In the genomic region with DNA sequence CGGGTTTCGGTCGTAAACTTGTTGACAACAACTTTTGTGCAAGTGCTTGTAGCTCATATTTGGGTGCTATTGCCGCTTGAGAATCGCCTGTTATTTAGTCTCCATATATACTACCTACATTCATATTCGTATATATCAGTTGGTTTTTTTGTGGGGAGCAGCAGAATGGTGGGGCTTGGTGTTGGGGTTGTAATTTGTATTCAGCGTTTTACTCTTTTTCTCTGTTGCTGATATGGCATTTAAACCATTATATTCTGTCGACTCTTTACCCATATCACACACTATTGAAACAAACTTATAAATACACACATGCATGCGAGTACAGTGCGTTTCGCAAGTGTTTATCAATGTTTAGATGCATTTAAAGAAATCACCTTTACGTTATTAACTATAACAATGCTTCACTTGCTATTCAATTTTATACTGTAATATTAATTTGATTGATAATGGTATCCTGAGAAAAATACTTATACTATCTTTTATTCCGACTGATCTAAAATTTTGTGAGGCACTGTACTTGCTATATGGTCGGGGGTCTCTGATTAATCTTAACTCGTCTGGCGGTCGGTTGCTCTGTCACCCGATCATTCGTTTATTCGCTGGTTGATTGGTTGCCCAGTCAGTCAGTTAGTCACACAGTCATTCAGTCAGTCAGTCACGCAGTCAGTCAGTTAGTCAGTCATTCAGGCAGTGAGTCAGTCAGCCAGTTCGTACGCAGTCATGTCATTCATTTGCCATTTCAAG, we compare ENCODE assay signal across 1 fruit fly cellular context.
TF ChIP-seq lines count a peak whose summit lies in the region.

No protein-coding gene starts in this region.

TF ChIP-seq in whole organism, embryonic, 481 proteins besides CTCF, POLR2A, EP300 and RAD21 (continued from another document and continues in another):
- TF ChIP-seq pros (GFP tag; optimal IDR thresholded peaks at IDR 0.05; lab: Kevin White, UChicago) (no peak), Vsx1 (GFP tag; optimal IDR thresholded peaks at IDR 0.05; lab: Kevin White, UChicago) (peak; percentile 67), HLH3B (GFP tag; IDR thresholded peaks at IDR 0.05; lab: Robert Waterston, UW) (peak; percentile 87), CG7372 (GFP tag; IDR thresholded peaks at IDR 0.05; lab: Robert Waterston, UW) (peak; percentile 84), sr (GFP tag; IDR thresholded peaks at IDR 0.05; lab: Robert Waterston, UW) (no peak; the same call in 2 of the 3 replicates), CG6854 (GFP tag; optimal IDR thresholded peaks at IDR 0.05; lab: Kevin White, UChicago) (peak; percentile 81), CG8765 (GFP tag; IDR thresholded peaks at IDR 0.05; lab: Robert Waterston, UW) (peak; percentile 48; the same call in 1 of the 2 replicates), vfl (GFP tag; optimal IDR thresholded peaks at IDR 0.05; lab: Kevin White, UChicago) (peak; percentile 8), gro (GFP tag; optimal IDR thresholded peaks at IDR 0.05; lab: Kevin White, UChicago) (peak; percentile 67), Ets97D (GFP tag; optimal IDR thresholded peaks at IDR 0.05; lab: Kevin White, UChicago) (no peak), eyg (GFP tag; optimal IDR thresholded peaks at IDR 0.05; lab: Kevin White, UChicago) (peak; percentile 46), CG2116 (GFP tag; optimal IDR thresholded peaks at IDR 0.05; lab: Kevin White, UChicago) (peak; percentile 9), wdn (GFP tag; IDR thresholded peaks at IDR 0.05; lab: Robert Waterston, UW) (peak; percentile 79), CG2202 (tag; optimal IDR thresholded peaks at IDR 0.05; lab: Kevin White, UChicago) (peak; percentile 47), CG7745 (tag; optimal IDR thresholded peaks at IDR 0.05; lab: Kevin White, UChicago) (no peak), shn (GFP tag; optimal IDR thresholded peaks at IDR 0.05; lab: Kevin White, UChicago) (peak; percentile 19), YL-1 (GFP tag; optimal IDR thresholded peaks at IDR 0.05; lab: Kevin White, UChicago) (peak; percentile 4), al (GFP tag; IDR thresholded peaks at IDR 0.05; lab: Robert Waterston, UW) (peak; percentile 77), CG12299 (tag; optimal IDR thresholded peaks at IDR 0.05; lab: Kevin White, UChicago) (peak; percentile 70), kay (GFP tag; optimal IDR thresholded peaks at IDR 0.05; lab: Kevin White, UChicago) (peak; percentile 83), CG32532 (GFP tag; IDR thresholded peaks at IDR 0.05; lab: Robert Waterston, UW) (peak; percentile 93), CG2712 (tag; optimal IDR thresholded peaks at IDR 0.05; lab: Kevin White, UChicago) (peak; percentile 90), CG8478 (optimal IDR thresholded peaks at IDR 0.05; lab: Kevin White, UChicago) (no peak), CG7928 (GFP tag; optimal IDR thresholded peaks at IDR 0.05; lab: Kevin White, UChicago) (peak; percentile 56), kni (GFP tag; optimal IDR thresholded peaks at IDR 0.05; lab: Kevin White, UChicago) (no peak), Mes4 (GFP tag; optimal IDR thresholded peaks at IDR 0.05; lab: Kevin White, UChicago) (peak; percentile 32), jigr1 (GFP tag; IDR thresholded peaks at IDR 0.05; lab: Robert Waterston, UW) (peak; percentile 73; the same call in 2 of the 3 replicates), CG18619 (GFP tag; optimal IDR thresholded peaks at IDR 0.05; lab: Kevin White, UChicago) (peak; percentile 87), TFAM (GFP tag; optimal IDR thresholded peaks at IDR 0.05; lab: Kevin White, UChicago) (no peak), CG9727 (GFP tag; optimal IDR thresholded peaks at IDR 0.05; lab: Kevin White, UChicago) (peak; percentile 86), fd3F (GFP tag; optimal IDR thresholded peaks at IDR 0.05; lab: Kevin White, UChicago) (peak; percentile 86), inv (GFP tag; IDR thresholded peaks at IDR 0.05; lab: Robert Waterston, UW; ENCODE audit: partially characterized antibody) (no peak), Rfx (GFP tag; IDR thresholded peaks at IDR 0.05; lab: Robert Waterston, UW) (peak; percentile 91), CG2129 (GFP tag; IDR thresholded peaks at IDR 0.05; lab: Robert Waterston, UW; ENCODE audit: partially characterized antibody) (no peak), CG2120 (GFP tag; optimal IDR thresholded peaks at IDR 0.05; lab: Kevin White, UChicago) (peak; percentile 96), Fer3 (tag; optimal IDR thresholded peaks at IDR 0.05; lab: Kevin White, UChicago) (peak; percentile 93), bowl (GFP tag; IDR thresholded peaks at IDR 0.05; lab: Robert Waterston, UW) (peak; percentile 66; the same call in 1 of the 2 replicates), Hr3 (GFP tag; optimal IDR thresholded peaks at IDR 0.05; lab: Kevin White, UChicago) (peak; percentile 79), CG14667 (GFP tag; IDR thresholded peaks at IDR 0.05; lab: Robert Waterston, UW) (no peak; the same call in 1 of the 2 replicates), CG18011 (GFP tag; optimal IDR thresholded peaks at IDR 0.05; lab: Kevin White, UChicago) (peak; percentile 55), klu (GFP tag; IDR thresholded peaks at IDR 0.05; lab: Robert Waterston, UW) (peak; percentile 71; the same call in 1 of the 2 replicates), fd64A (GFP tag; optimal IDR thresholded peaks at IDR 0.05; lab: Kevin White, UChicago) (peak; percentile 63), CG12236 (GFP tag; optimal IDR thresholded peaks at IDR 0.05; lab: Kevin White, UChicago) (peak; percentile 5), Hr78 (GFP tag; optimal IDR thresholded peaks at IDR 0.05; lab: Kevin White, UChicago) (peak in 1 of 2 experiments; percentile 57), pzg (GFP tag; optimal IDR thresholded peaks at IDR 0.05; lab: Kevin White, UChicago) (peak; percentile 5), CG3065 (GFP tag; optimal IDR thresholded peaks at IDR 0.05; lab: Kevin White, UChicago) (peak; percentile 34), CG34376 (GFP tag; optimal IDR thresholded peaks at IDR 0.05; lab: Kevin White, UChicago) (peak; percentile 75), Doc3 (GFP tag; IDR thresholded peaks at IDR 0.05; lab: Robert Waterston, UW; ENCODE audit: partially characterized antibody) (no peak), sim (GFP tag; IDR thresholded peaks at IDR 0.05; lab: Robert Waterston, UW) (peak; percentile 60; the same call in 1 of the 2 replicates), Adf1 (GFP tag; IDR thresholded peaks at IDR 0.05; lab: Robert Waterston, UW) (peak; percentile 73), CG11093 (GFP tag; IDR thresholded peaks at IDR 0.05; lab: Robert Waterston, UW) (0 out of 3 replicates have a peak, but pooled peaks have one; percentile 33), dimm (GFP tag; IDR thresholded peaks at IDR 0.05; lab: Robert Waterston, UW) (peak; percentile 29; the same call in 1 of the 2 replicates), wor (GFP tag; IDR thresholded peaks at IDR 0.05; lab: Robert Waterston, UW) (peak; percentile 39; the same call in 1 of the 2 replicates), CG17912 (GFP tag; optimal IDR thresholded peaks at IDR 0.05; lab: Kevin White, UChicago) (no peak), dm (GFP tag; optimal IDR thresholded peaks at IDR 0.05; lab: Kevin White, UChicago) (peak; percentile 22), Hmr (GFP tag; optimal IDR thresholded peaks at IDR 0.05; lab: Kevin White, UChicago) (peak; percentile 95), sc (optimal IDR thresholded peaks at IDR 0.05; lab: Kevin White, UChicago) (no peak), sc (GFP tag; optimal IDR thresholded peaks at IDR 0.05; lab: Kevin White, UChicago) (peak; percentile 48), NFAT (GFP tag; IDR thresholded peaks at IDR 0.05; lab: Robert Waterston, UW) (peak; percentile 81), NC2α (GFP tag; optimal IDR thresholded peaks at IDR 0.05; lab: Kevin White, UChicago) (no peak), Myb (GFP tag; optimal IDR thresholded peaks at IDR 0.05; lab: Kevin White, UChicago) (peak; percentile 63), Optix (GFP tag; IDR thresholded peaks at IDR 0.05; lab: Robert Waterston, UW) (0 out of 3 replicates have a peak, but pooled peaks have one; percentile 12), abd-A (tag; optimal IDR thresholded peaks at IDR 0.05; lab: Kevin White, UChicago) (peak; percentile 32), crc (GFP tag; optimal IDR thresholded peaks at IDR 0.05; lab: Kevin White, UChicago) (peak; percentile 55), Lim3 (GFP tag; IDR thresholded peaks at IDR 0.05; lab: Robert Waterston, UW) (no peak), nerfin-2 (GFP tag; IDR thresholded peaks at IDR 0.05; lab: Robert Waterston, UW; ENCODE audit: partially characterized antibody) (no peak), C15 (GFP tag; IDR thresholded peaks at IDR 0.05; lab: Robert Waterston, UW) (peak; percentile 61; the same call in 1 of the 3 replicates), CG17829 (tag; optimal IDR thresholded peaks at IDR 0.05; lab: Kevin White, UChicago) (peak; percentile 83), CG14014 (GFP tag; IDR thresholded peaks at IDR 0.05; lab: Robert Waterston, UW) (peak; percentile 88), pnt (GFP tag; optimal IDR thresholded peaks at IDR 0.05; lab: Kevin White, UChicago) (peak; percentile 46), Hr51 (GFP tag; optimal IDR thresholded peaks at IDR 0.05; lab: Kevin White, UChicago) (peak; percentile 25 to 90), Atf3 (GFP tag; optimal IDR thresholded peaks at IDR 0.05; lab: Kevin White, UChicago) (peak; percentile 23), nom (GFP tag; optimal IDR thresholded peaks at IDR 0.05; lab: Kevin White, UChicago) (peak; percentile 90), D19A (tag; optimal IDR thresholded peaks at IDR 0.05; lab: Kevin White, UChicago) (peak; percentile 83), CG17385 (GFP tag; optimal IDR thresholded peaks at IDR 0.05; lab: Kevin White, UChicago) (peak; percentile 86), sna (GFP tag; IDR thresholded peaks at IDR 0.05; lab: Robert Waterston, UW; ENCODE audit: partially characterized antibody) (no peak), CG18262 (tag; optimal IDR thresholded peaks at IDR 0.05; lab: Kevin White, UChicago) (peak; percentile 83), CG1024 (GFP tag; IDR thresholded peaks at IDR 0.05; lab: Robert Waterston, UW) (no peak), CG8924 (tag; optimal IDR thresholded peaks at IDR 0.05; lab: Kevin White, UChicago) (peak; percentile 93), tll (GFP tag; optimal IDR thresholded peaks at IDR 0.05; lab: Kevin White, UChicago) (peak in 1 of 2 experiments; percentile 4), bcd (GFP tag; optimal IDR thresholded peaks at IDR 0.05; lab: Kevin White, UChicago) (peak; percentile 83), CG30020 (tag; optimal IDR thresholded peaks at IDR 0.05; lab: Kevin White, UChicago) (peak; percentile 37), tna (GFP tag; IDR thresholded peaks at IDR 0.05; lab: Robert Waterston, UW; ENCODE audit: partially characterized antibody) (no peak), NC2β (GFP tag; optimal IDR thresholded peaks at IDR 0.05; lab: Kevin White, UChicago) (peak; percentile 52), bab2 (GFP tag; optimal IDR thresholded peaks at IDR 0.05; lab: Kevin White, UChicago) (peak; percentile 70), Sox102F (GFP tag; optimal IDR thresholded peaks at IDR 0.05; lab: Kevin White, UChicago) (peak; percentile 87), org-1 (GFP tag; optimal IDR thresholded peaks at IDR 0.05; lab: Kevin White, UChicago) (peak; percentile 89), CG30403 (GFP tag; optimal IDR thresholded peaks at IDR 0.05; lab: Kevin White, UChicago) (peak; percentile 79), E2f2 (GFP tag; IDR thresholded peaks at IDR 0.05; lab: Robert Waterston, UW) (peak; percentile 70), ERR (GFP tag; optimal IDR thresholded peaks at IDR 0.05; lab: Kevin White, UChicago) (peak; percentile 46), eve (GFP tag; optimal IDR thresholded peaks at IDR 0.05; lab: Kevin White, UChicago) (peak in 1 of 2 experiments; percentile 62), croc (GFP tag; conservative IDR thresholded peaks at IDR 0.05; lab: Robert Waterston, UW) (peak; percentile 46; the same call in 2 of the 3 replicates), CG15514 (GFP tag; optimal IDR thresholded peaks at IDR 0.05; lab: Kevin White, UChicago) (peak; percentile 83), Dip2 (GFP tag; IDR thresholded peaks at IDR 0.05; lab: Robert Waterston, UW) (no peak), cwo (GFP tag; optimal IDR thresholded peaks at IDR 0.05; lab: Kevin White, UChicago) (peak; percentile 94), H2.0 (GFP tag; IDR thresholded peaks at IDR 0.05; lab: Robert Waterston, UW) (peak; percentile 79), CG6689 (GFP tag; IDR thresholded peaks at IDR 0.05; lab: Robert Waterston, UW) (peak; percentile 70), tin (GFP tag; optimal IDR thresholded peaks at IDR 0.05; lab: Kevin White, UChicago) (peak; percentile 41), trem (tag; optimal IDR thresholded peaks at IDR 0.05; lab: Kevin White, UChicago) (peak; percentile 62), CG17186 (GFP tag; optimal IDR thresholded peaks at IDR 0.05; lab: Kevin White, UChicago) (peak; percentile 32), CG12071 (GFP tag; optimal IDR thresholded peaks at IDR 0.05; lab: Kevin White, UChicago) (peak; percentile 85), phol (tag; optimal IDR thresholded peaks at IDR 0.05; lab: Kevin White, UChicago) (peak; percentile 81), lilli (GFP tag; optimal IDR thresholded peaks at IDR 0.05; lab: Kevin White, UChicago) (peak; percentile 86), CG17568 (GFP tag; optimal IDR thresholded peaks at IDR 0.05; lab: Kevin White, UChicago) (peak; percentile 83), CG14050 (GFP tag; IDR thresholded peaks at IDR 0.05; lab: Robert Waterston, UW) (peak; percentile 69), Sry-δ (GFP tag; optimal IDR thresholded peaks at IDR 0.05; lab: Kevin White, UChicago) (peak; percentile 28), CG10321 (GFP tag; IDR thresholded peaks at IDR 0.05; lab: Robert Waterston, UW) (no peak), HmgD (GFP tag; optimal IDR thresholded peaks at IDR 0.05; lab: Kevin White, UChicago) (no peak), CG17359 (tag; optimal IDR thresholded peaks at IDR 0.05; lab: Kevin White, UChicago) (peak; percentile 91), Hey (tag; optimal IDR thresholded peaks at IDR 0.05; lab: Kevin White, UChicago) (no peak), B-H2 (GFP tag; optimal IDR thresholded peaks at IDR 0.05; lab: Kevin White, UChicago) (peak; percentile 68), Dp (GFP tag; optimal IDR thresholded peaks at IDR 0.05; lab: Kevin White, UChicago) (no peak), CG5245 (GFP tag; optimal IDR thresholded peaks at IDR 0.05; lab: Kevin White, UChicago) (peak; percentile 54), CG9215 (GFP tag; IDR thresholded peaks at IDR 0.05; lab: Robert Waterston, UW) (peak; percentile 78), CG12155 (GFP tag; optimal IDR thresholded peaks at IDR 0.05; lab: Kevin White, UChicago) (peak; percentile 82), CG11723 (GFP tag; optimal IDR thresholded peaks at IDR 0.05; lab: Kevin White, UChicago) (peak; percentile 69), CG3407 (GFP tag; optimal IDR thresholded peaks at IDR 0.05; lab: Kevin White, UChicago) (peak; percentile 68), insv (GFP tag; optimal IDR thresholded peaks at IDR 0.05; lab: Kevin White, UChicago) (peak in 1 of 2 experiments; percentile 21), Hsf (GFP tag; optimal IDR thresholded peaks at IDR 0.05; lab: Kevin White, UChicago) (peak; percentile 77), dan (GFP tag; IDR thresholded peaks at IDR 0.05; lab: Robert Waterston, UW) (no peak)
